Fruit fly (Drosophila melanogaster): ENCODE results near the gene CG16965.

The CG16965 gene

DNA sequence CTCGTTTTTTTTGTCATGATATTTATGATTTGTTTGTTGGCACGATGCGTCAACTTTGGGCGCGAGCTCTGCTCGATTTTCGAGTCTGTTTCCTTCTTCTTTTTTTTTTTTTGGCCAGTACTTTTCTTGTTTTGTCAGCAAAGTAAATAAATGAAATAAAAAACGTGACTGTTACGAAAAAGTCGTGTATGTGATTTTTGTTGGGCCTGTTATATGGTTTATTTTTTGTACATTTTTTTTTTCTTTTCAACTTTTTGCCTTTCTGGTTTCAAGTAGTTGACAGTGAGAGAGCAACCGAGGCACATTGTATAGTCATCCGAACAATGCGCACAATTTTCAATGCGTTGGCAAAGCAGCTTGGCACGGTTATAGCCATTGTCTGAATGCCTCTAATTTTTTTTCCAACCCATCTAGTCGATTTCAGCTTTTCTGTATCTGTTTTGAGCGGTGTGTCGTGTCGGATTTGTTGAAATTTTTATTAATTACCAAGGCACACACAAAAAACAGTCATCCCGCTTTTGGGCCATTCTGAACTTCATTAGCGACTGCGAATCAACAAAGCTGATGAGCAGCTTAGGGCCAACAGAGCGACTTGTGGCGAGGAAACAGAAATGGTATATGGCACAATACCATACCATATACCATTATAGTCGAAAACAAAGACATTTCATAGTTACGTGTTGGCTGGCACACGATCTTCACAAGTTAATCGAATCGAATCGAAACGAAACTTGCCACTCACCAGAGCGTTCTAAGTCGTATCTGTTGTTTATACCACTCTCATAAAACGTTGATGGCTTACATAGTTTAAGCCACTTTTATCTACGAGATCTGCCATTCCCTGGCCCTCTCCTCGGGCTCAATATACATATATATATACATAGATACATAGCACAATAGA is 17.7 kb upstream of the CG16965 start:
- TF ChIP-seq sv (GFP tag; optimal IDR thresholded peaks at IDR 0.05) (no peak), ey (GFP tag; optimal IDR thresholded peaks at IDR 0.05) (no peak)

DNA sequence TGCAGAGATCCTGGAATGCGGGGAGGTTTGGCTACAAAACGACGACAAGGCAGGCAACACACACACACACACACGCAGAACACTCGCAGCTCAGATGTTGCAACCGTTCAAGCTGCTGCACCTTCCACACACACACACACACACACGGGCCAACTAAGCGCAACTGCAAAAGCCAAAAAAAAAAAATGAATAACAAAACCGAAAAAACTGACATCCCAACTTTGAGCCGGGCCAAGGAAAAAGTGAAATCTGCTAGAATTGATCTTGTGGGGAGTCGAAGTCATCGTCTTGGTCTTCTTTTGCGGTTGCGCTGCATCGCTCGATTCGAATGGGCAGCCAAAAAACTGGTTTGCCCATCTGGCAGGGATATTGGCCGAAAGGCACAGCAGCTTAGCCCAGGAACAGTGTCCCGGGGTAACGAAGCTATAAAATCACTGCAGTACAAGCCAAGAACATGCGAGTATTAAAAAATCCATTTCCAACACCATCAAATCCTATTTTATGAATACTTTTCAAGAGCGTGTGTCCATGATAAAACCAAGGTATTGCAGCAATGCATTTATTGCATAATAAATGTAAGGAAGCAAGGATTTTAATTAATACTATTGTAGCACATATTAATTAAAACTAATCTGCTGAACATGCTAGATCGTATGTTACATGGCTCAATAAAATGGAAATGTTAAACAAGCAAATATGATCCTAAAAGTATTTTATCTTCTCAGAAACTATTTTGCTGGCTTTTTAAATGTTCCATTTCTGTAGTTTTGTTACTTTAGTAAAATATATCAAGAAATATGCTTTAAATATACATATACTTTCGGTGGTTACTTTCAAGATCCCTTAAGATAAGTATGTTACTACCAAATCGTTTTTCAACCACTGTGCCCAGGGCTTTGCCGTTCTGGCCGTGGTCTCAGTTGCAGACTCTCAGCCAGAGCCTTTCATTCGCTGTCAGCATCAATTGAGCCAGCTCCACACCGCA is 15.5 kb upstream of the CG16965 start:
- TF ChIP-seq usp (GFP tag; optimal IDR thresholded peaks at IDR 0.05): no peak
- TF ChIP-seq fru (GFP tag; optimal IDR thresholded peaks at IDR 0.05): peak; percentile 39
- peak; percentile 48 for TF ChIP-seq woc (GFP tag; optimal IDR thresholded peaks at IDR 0.05)
- TF ChIP-seq dsf (GFP tag; optimal IDR thresholded peaks at IDR 0.05; ENCODE audit: borderline replicate concordance): no peak
- peak; percentile 2 for TF ChIP-seq Vsx2 (GFP tag; optimal IDR thresholded peaks at IDR 0.05; ENCODE audit: partially characterized antibody)
- TF ChIP-seq HLH106 (tag; optimal IDR thresholded peaks at IDR 0.05): peak; percentile 41
- TF ChIP-seq foxo (GFP tag; optimal IDR thresholded peaks at IDR 0.05): peak in 1 of 2 experiments; percentile 41
- peak; percentile 12 for TF ChIP-seq dmrt93B (GFP tag; optimal IDR thresholded peaks at IDR 0.05)
- TF ChIP-seq Rel (GFP tag; optimal IDR thresholded peaks at IDR 0.05): peak; percentile 61
- TF ChIP-seq Rel (tag; optimal IDR thresholded peaks at IDR 0.05): no peak
- TF ChIP-seq CrebA (GFP tag; optimal IDR thresholded peaks at IDR 0.05; ENCODE audit: borderline replicate concordance): peak; percentile 89
- TF ChIP-seq Sp1 (GFP tag; optimal IDR thresholded peaks at IDR 0.05): peak; percentile 26
- TF ChIP-seq psq (GFP tag; optimal IDR thresholded peaks at IDR 0.05): peak; percentile 48
- TF ChIP-seq pan (optimal IDR thresholded peaks at IDR 0.05): no peak

DNA sequence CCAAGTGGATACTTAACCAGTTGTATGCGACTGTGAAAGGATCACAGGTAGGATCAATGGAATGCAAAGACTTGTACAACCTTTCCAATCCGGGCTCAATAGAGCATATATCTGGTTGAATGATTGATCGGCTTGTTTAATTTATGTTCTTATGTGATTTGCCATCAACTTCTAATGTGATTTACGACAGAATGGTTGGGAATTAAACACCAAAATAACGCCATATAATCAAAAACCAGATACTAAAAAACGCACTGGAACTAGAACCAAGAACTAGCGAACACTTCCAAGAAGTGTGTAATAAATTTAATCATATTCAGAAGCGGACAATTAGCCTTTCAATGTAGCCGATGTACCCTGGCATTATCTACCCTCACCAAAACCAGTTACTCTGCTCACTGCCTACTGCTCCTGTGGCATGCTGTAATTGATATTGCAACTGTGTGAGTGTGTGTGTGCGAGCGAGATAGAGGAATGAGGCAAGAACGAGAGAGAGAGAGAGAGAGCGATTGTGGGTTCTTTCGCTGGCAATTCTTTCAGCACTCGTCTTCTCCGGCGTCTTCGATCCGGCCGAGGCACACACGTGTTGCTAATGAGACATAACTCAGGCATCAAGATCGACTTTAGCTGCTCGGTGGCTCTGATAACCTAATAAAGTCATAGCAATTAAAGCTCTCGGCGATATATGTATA is 12.7 kb upstream of the CG16965 start:
- TF ChIP-seq Vsx2 (GFP tag; optimal IDR thresholded peaks at IDR 0.05; ENCODE audit: partially characterized antibody) (no peak), tai (GFP tag; optimal IDR thresholded peaks at IDR 0.05) (no peak), jim (GFP tag; optimal IDR thresholded peaks at IDR 0.05) (no peak), HLH106 (tag; optimal IDR thresholded peaks at IDR 0.05) (peak; percentile 39), usp (GFP tag; optimal IDR thresholded peaks at IDR 0.05) (no peak), rgr (GFP tag; optimal IDR thresholded peaks at IDR 0.05) (peak; percentile 18), h (GFP tag; optimal IDR thresholded peaks at IDR 0.05) (peak; percentile 60), Dif (GFP tag; optimal IDR thresholded peaks at IDR 0.05; ENCODE audit: partially characterized antibody) (peak; percentile 37), sv (GFP tag; optimal IDR thresholded peaks at IDR 0.05) (no peak), CG32264 (GFP tag; optimal IDR thresholded peaks at IDR 0.05) (no peak), Abd-B (GFP tag; optimal IDR thresholded peaks at IDR 0.05) (no peak), N (GFP tag; optimal IDR thresholded peaks at IDR 0.05) (no peak), fru (GFP tag; optimal IDR thresholded peaks at IDR 0.05) (peak; percentile 48), Jra (GFP tag; optimal IDR thresholded peaks at IDR 0.05) (peak; percentile 25), CG9705 (GFP tag; optimal IDR thresholded peaks at IDR 0.05) (peak; percentile 5), Hnf4 (GFP tag; optimal IDR thresholded peaks at IDR 0.05) (peak; percentile 36), Myc (optimal IDR thresholded peaks at IDR 0.05) (no peak), Mio (GFP tag; optimal IDR thresholded peaks at IDR 0.05) (no peak), sage (GFP tag; optimal IDR thresholded peaks at IDR 0.05) (no peak), Sp1 (GFP tag; optimal IDR thresholded peaks at IDR 0.05) (peak; percentile 55), dl (GFP tag; optimal IDR thresholded peaks at IDR 0.05; ENCODE audit: insufficient read depth in 1 of 2, partially characterized antibody in 2 of 2) (peak in 1 of 2 experiments; percentile 15), foxo (GFP tag; optimal IDR thresholded peaks at IDR 0.05) (peak in 1 of 2 experiments; percentile 57), br (GFP tag; optimal IDR thresholded peaks at IDR 0.05) (peak; percentile 39), lola (GFP tag; optimal IDR thresholded peaks at IDR 0.05) (no peak), Hr78 (GFP tag; optimal IDR thresholded peaks at IDR 0.05) (no peak), Rel (GFP tag; optimal IDR thresholded peaks at IDR 0.05) (no peak), Rel (tag; optimal IDR thresholded peaks at IDR 0.05) (no peak), brk (GFP tag; optimal IDR thresholded peaks at IDR 0.05) (no peak), psq (GFP tag; optimal IDR thresholded peaks at IDR 0.05) (peak; percentile 44), GATAd (GFP tag; optimal IDR thresholded peaks at IDR 0.05) (no peak), CrebA (GFP tag; optimal IDR thresholded peaks at IDR 0.05; ENCODE audit: borderline replicate concordance) (no peak), dmrt93B (GFP tag; optimal IDR thresholded peaks at IDR 0.05) (peak; percentile 57), woc (GFP tag; optimal IDR thresholded peaks at IDR 0.05) (peak; percentile 81), pan (optimal IDR thresholded peaks at IDR 0.05) (no peak), Dfd (GFP tag; optimal IDR thresholded peaks at IDR 0.05) (no peak), dsf (GFP tag; optimal IDR thresholded peaks at IDR 0.05; ENCODE audit: borderline replicate concordance) (no peak), Hr83 (GFP tag; optimal IDR thresholded peaks at IDR 0.05; ENCODE audit: poor library complexity, severe bottlenecking) (no peak), OdsH (GFP tag; optimal IDR thresholded peaks at IDR 0.05) (peak; percentile 9), ey (GFP tag; optimal IDR thresholded peaks at IDR 0.05) (peak; percentile 54)
